Fruit fly (Drosophila melanogaster): ENCODE data around the gene SP1029.

SP1029 gene

dm6 chr3R:29207012-29207656 is 43.1 kb downstream of the SP1029 start (continued):
- TF ChIP-seq Dll (GFP tag; IDR thresholded peaks at IDR 0.05; ENCODE audit: partially characterized antibody) (no peak), CG2875 (GFP tag; optimal IDR thresholded peaks at IDR 0.05) (peak; percentile 9), prd (optimal IDR thresholded peaks at IDR 0.05) (no peak), prd (GFP tag; IDR thresholded peaks at IDR 0.05) (peak; percentile 77), CrebB (tag; optimal IDR thresholded peaks at IDR 0.05) (no peak), CG6854 (GFP tag; optimal IDR thresholded peaks at IDR 0.05) (peak; percentile 24), CG2129 (GFP tag; IDR thresholded peaks at IDR 0.05; ENCODE audit: partially characterized antibody) (no peak), unc-4 (GFP tag; IDR thresholded peaks at IDR 0.05; ENCODE audit: partially characterized antibody) (no peak), Scr (GFP tag; IDR thresholded peaks at IDR 0.05; ENCODE audit: partially characterized antibody) (no peak), CG3838 (GFP tag; optimal IDR thresholded peaks at IDR 0.05) (no peak), CG13775 (GFP tag; optimal IDR thresholded peaks at IDR 0.05) (peak; percentile 16), sna (GFP tag; IDR thresholded peaks at IDR 0.05; ENCODE audit: partially characterized antibody) (no peak), inv (GFP tag; IDR thresholded peaks at IDR 0.05; ENCODE audit: partially characterized antibody) (no peak), Doc2 (GFP tag; IDR thresholded peaks at IDR 0.05) (no peak), CG4328 (GFP tag; optimal IDR thresholded peaks at IDR 0.05) (peak; percentile 3), tx (GFP tag; optimal IDR thresholded peaks at IDR 0.05) (no peak), exex (tag; optimal IDR thresholded peaks at IDR 0.05) (no peak), CG8924 (tag; optimal IDR thresholded peaks at IDR 0.05) (peak; percentile 65), Fer1 (GFP tag; optimal IDR thresholded peaks at IDR 0.05) (peak; percentile 63), CG18476 (GFP tag; optimal IDR thresholded peaks at IDR 0.05) (no peak), Fer2 (tag; optimal IDR thresholded peaks at IDR 0.05) (peak; percentile 22), org-1 (GFP tag; optimal IDR thresholded peaks at IDR 0.05) (no peak), gsb (GFP tag; IDR thresholded peaks at IDR 0.05) (0 out of 2 replicates have a peak, but pooled peaks have one; percentile 34), CG1792 (GFP tag; optimal IDR thresholded peaks at IDR 0.05) (no peak), CG15073 (GFP tag; optimal IDR thresholded peaks at IDR 0.05) (no peak), vvl (GFP tag; IDR thresholded peaks at IDR 0.05) (peak; percentile 82), fd3F (GFP tag; optimal IDR thresholded peaks at IDR 0.05) (peak; percentile 80), CG2116 (GFP tag; optimal IDR thresholded peaks at IDR 0.05) (no peak), lov (optimal IDR thresholded peaks at IDR 0.05) (no peak), lov (GFP tag; IDR thresholded peaks at IDR 0.05) (peak; percentile 64; the same call in 1 of the 3 replicates), slou (GFP tag; optimal IDR thresholded peaks at IDR 0.05) (no peak), gcm2 (GFP tag; optimal IDR thresholded peaks at IDR 0.05) (no peak), CG15011 (GFP tag; optimal IDR thresholded peaks at IDR 0.05) (no peak), CG3407 (GFP tag; optimal IDR thresholded peaks at IDR 0.05) (peak; percentile 5), CG17361 (GFP tag; IDR thresholded peaks at IDR 0.05) (peak; percentile 25; the same call in 1 of the 3 replicates), CG13287 (GFP tag; IDR thresholded peaks at IDR 0.05; ENCODE audit: partially characterized antibody) (no peak), pnt (GFP tag; optimal IDR thresholded peaks at IDR 0.05) (no peak), CG17912 (GFP tag; optimal IDR thresholded peaks at IDR 0.05) (peak; percentile 17), kah (GFP tag; optimal IDR thresholded peaks at IDR 0.05) (no peak), ash1 (GFP tag; optimal IDR thresholded peaks at IDR 0.05) (no peak), br (optimal IDR thresholded peaks at IDR 0.05) (no peak), ranshi (GFP tag; IDR thresholded peaks at IDR 0.05) (peak; percentile 78), klu (GFP tag; IDR thresholded peaks at IDR 0.05) (0 out of 2 replicates have a peak, but pooled peaks have one; percentile 50), ac (GFP tag; optimal IDR thresholded peaks at IDR 0.05) (no peak), CG9817 (tag; optimal IDR thresholded peaks at IDR 0.05) (peak; percentile 75), nmo (GFP tag; optimal IDR thresholded peaks at IDR 0.05) (peak; percentile 64), CG42726 (GFP tag; IDR thresholded peaks at IDR 0.05; ENCODE audit: partially characterized antibody) (no peak), yki (optimal IDR thresholded peaks at IDR 0.05) (no peak), Tbp (GFP tag; optimal IDR thresholded peaks at IDR 0.05) (no peak), CG7271 (tag; optimal IDR thresholded peaks at IDR 0.05) (no peak), chn (GFP tag; optimal IDR thresholded peaks at IDR 0.05) (no peak)
